Fruit fly (Drosophila melanogaster) whole organism, embryonic: ENCODE results near the gene S-Lap4.

Experiments used
- Awh ChIP-seq: fragments of 200-800 bp; sonication (Bioruptor generic); IDR thresholded peaks from 2 replicates; pipeline ENCODE4, ENCODE4 v1.3.6; 2022; ENCODE audit warnings: missing biosample characterization, missing genetic modification characterization
- Blimp-1 ChIP-seq: fragments of 200-800 bp; sonication (Bioruptor generic); optimal IDR thresholded peaks from 3 replicates; lab custom pipeline; 2018; ENCODE audit warnings: missing biosample characterization, missing genetic modification characterization, mild to moderate bottlenecking, moderate library complexity, missing genetic modification reagents
- CG10209 ChIP-seq: fragments of 200-800 bp; sonication (Bioruptor generic); optimal IDR thresholded peaks from 3 replicates; lab custom pipeline; 2017; ENCODE audit warnings: missing biosample characterization, mild to moderate bottlenecking, missing genetic modification characterization, missing genetic modification reagents
- CG11504 ChIP-seq: fragments of 200-800 bp; sonication (Bioruptor generic); optimal IDR thresholded peaks from 3 replicates; lab custom pipeline; 2019; ENCODE audit warnings: missing biosample characterization, mild to moderate bottlenecking, missing genetic modification characterization, moderate library complexity
- CG1233 ChIP-seq: fragments of 200-800 bp; sonication (Bioruptor generic); optimal IDR thresholded peaks from 4 replicates; lab custom pipeline; 2018; ENCODE audit warnings: missing biosample characterization, mild to moderate bottlenecking, missing genetic modification characterization
- CG14050 ChIP-seq: fragments of 200-800 bp; sonication (Bioruptor generic); IDR thresholded peaks from 3 replicates; pipeline ENCODE4 v1.3.6; 2022; ENCODE audit warnings: missing biosample characterization, missing genetic modification characterization
- CG15011 ChIP-seq: fragments of 200-800 bp; sonication (Bioruptor generic); optimal IDR thresholded peaks from 3 replicates; lab custom pipeline; 2018; ENCODE audit warnings: missing biosample characterization, mild to moderate bottlenecking, missing genetic modification characterization
- CG15269 ChIP-seq: fragments of 200-800 bp; sonication (Bioruptor generic); optimal IDR thresholded peaks from 2 replicates; lab custom pipeline; 2018; ENCODE audit warnings: missing biosample characterization, mild to moderate bottlenecking, missing genetic modification characterization, moderate library complexity
- CG16863 ChIP-seq: fragments of 200-800 bp; sonication (Bioruptor generic); optimal IDR thresholded peaks from 3 replicates; lab custom pipeline; 2016; ENCODE audit warnings: missing biosample characterization, missing genetic modification characterization
- CG18599 ChIP-seq: fragments of 200-800 bp; sonication (Bioruptor generic); optimal IDR thresholded peaks from 3 replicates; lab custom pipeline; 2017; ENCODE audit warnings: missing biosample characterization, missing genetic modification characterization, mild to moderate bottlenecking, moderate library complexity, missing genetic modification reagents
- CG2120 ChIP-seq: fragments of 200-800 bp; sonication (Bioruptor generic); optimal IDR thresholded peaks from 3 replicates; lab custom pipeline; 2016; ENCODE audit warnings: missing biosample characterization, missing genetic modification characterization
- CG2678 ChIP-seq: fragments of 200-800 bp; sonication (Bioruptor generic); optimal IDR thresholded peaks from 3 replicates; lab custom pipeline; 2019; ENCODE audit warnings: missing biosample characterization, mild to moderate bottlenecking, missing genetic modification characterization, moderate library complexity
- CG2712 ChIP-seq: fragments of 200-800 bp; optimal IDR thresholded peaks from 3 replicates; lab custom pipeline; 2019; ENCODE audit warnings: missing biosample characterization, mild to moderate bottlenecking, missing genetic modification characterization, moderate library complexity
- CG31365 ChIP-seq: fragments of 200-800 bp; sonication (Bioruptor generic); optimal IDR thresholded peaks from 2 replicates; lab custom pipeline; 2018; ENCODE audit warnings: missing biosample characterization, mild to moderate bottlenecking, missing genetic modification characterization
- CG3281 ChIP-seq: fragments of 200-800 bp; sonication (Bioruptor generic); optimal IDR thresholded peaks from 3 replicates; lab custom pipeline; 2017; ENCODE audit warnings: missing biosample characterization, mild to moderate bottlenecking, missing genetic modification characterization
- CG3847 ChIP-seq: fragments of 200-800 bp; sonication (Bioruptor generic); IDR thresholded peaks from 2 replicates; pipeline ENCODE4 v1.3.6; 2022; ENCODE audit warnings: missing biosample characterization, missing genetic modification characterization
- CG4820 ChIP-seq: fragments of 200-800 bp; sonication (Bioruptor generic); optimal IDR thresholded peaks from 3 replicates; lab custom pipeline; 2016; ENCODE audit warnings: missing biosample characterization, missing genetic modification characterization
- CG6272 ChIP-seq: fragments of 200-800 bp; sonication (Bioruptor generic); IDR thresholded peaks from 2 replicates; pipeline ENCODE4 v1.3.6; 2022; ENCODE audit warnings: missing biosample characterization, missing genetic modification characterization
- CG7556 ChIP-seq: fragments of 200-800 bp; sonication (Bioruptor generic); optimal IDR thresholded peaks from 2 replicates; lab custom pipeline; 2017; ENCODE audit warnings: missing biosample characterization, mild to moderate bottlenecking, missing genetic modification characterization
- CG7839 ChIP-seq: fragments of 200-800 bp; sonication (Bioruptor generic); optimal IDR thresholded peaks from 3 replicates; lab custom pipeline; 2018; ENCODE audit warnings: missing biosample characterization, mild to moderate bottlenecking, missing genetic modification characterization, moderate library complexity
- CG9727 ChIP-seq: fragments of 200-800 bp; sonication (Bioruptor generic); optimal IDR thresholded peaks from 3 replicates; lab custom pipeline; 2017; ENCODE audit warnings: missing biosample characterization, mild to moderate bottlenecking, missing genetic modification characterization
- CG9932 ChIP-seq: fragments of 200-800 bp; sonication (Bioruptor generic); IDR thresholded peaks from 2 replicates; pipeline ENCODE4 v1.3.6; 2022; ENCODE audit warnings: missing biosample characterization, missing genetic modification characterization
- Camta ChIP-seq: fragments of 200-800 bp; sonication (Bioruptor generic); optimal IDR thresholded peaks from 2 replicates; lab custom pipeline; 2016; ENCODE audit warnings: missing biosample characterization, missing genetic modification characterization
- Dbx ChIP-seq: fragments of 200-800 bp; sonication (Bioruptor generic); IDR thresholded peaks from 3 replicates; pipeline ENCODE4 v1.3.6; 2022; ENCODE audit warnings: missing biosample characterization, missing genetic modification characterization
- Fer3 ChIP-seq: fragments of 200-800 bp; sonication (Bioruptor generic); optimal IDR thresholded peaks from 2 replicates; lab custom pipeline; 2018; ENCODE audit warnings: missing biosample characterization, mild to moderate bottlenecking, missing genetic modification characterization, moderate library complexity
- HHEX ChIP-seq: fragments of 200-800 bp; sonication (Bioruptor generic); optimal IDR thresholded peaks from 3 replicates; lab custom pipeline; 2017; ENCODE audit warnings: missing biosample characterization, mild to moderate bottlenecking, missing genetic modification characterization, missing genetic modification reagents
- Hmr ChIP-seq: fragments of 200-800 bp; sonication (Bioruptor generic); optimal IDR thresholded peaks from 3 replicates; lab custom pipeline; 2017; ENCODE audit warnings: mild to moderate bottlenecking, missing biosample characterization, missing genetic modification reagents, missing genetic modification characterization
- Meics ChIP-seq: fragments of 200-800 bp; sonication (Bioruptor generic); optimal IDR thresholded peaks from 2 replicates; lab custom pipeline; 2017; ENCODE audit warnings: missing biosample characterization, mild to moderate bottlenecking, missing genetic modification characterization
- NC2β ChIP-seq: fragments of 200-800 bp; sonication (Bioruptor generic); optimal IDR thresholded peaks from 2 replicates; lab custom pipeline; 2016; ENCODE audit warnings: missing biosample characterization, missing genetic modification characterization
- NFAT ChIP-seq: fragments of 200-800 bp; sonication (Bioruptor generic); IDR thresholded peaks from 2 replicates; pipeline ENCODE4 v1.3.6; 2022; ENCODE audit warnings: missing biosample characterization, missing genetic modification characterization
- Nf-YC ChIP-seq: fragments of 200-800 bp; optimal IDR thresholded peaks from 3 replicates; lab custom pipeline; 2019; ENCODE audit warnings: missing biosample characterization, mild to moderate bottlenecking, missing genetic modification characterization, moderate library complexity
- Usf ChIP-seq: fragments of 200-800 bp; sonication (Bioruptor generic); optimal IDR thresholded peaks from 2 replicates; lab custom pipeline; 2017; ENCODE audit warnings: missing genotype, missing biosample characterization, missing genetic modification characterization
- ara ChIP-seq: fragments of 200-800 bp; sonication (Bioruptor generic); IDR thresholded peaks from 2 replicates; pipeline ENCODE4 v1.3.6; 2022; ENCODE audit warnings: missing biosample characterization, missing genetic modification characterization
- ase ChIP-seq: fragments of 200-800 bp; sonication (Bioruptor generic); IDR thresholded peaks from 3 replicates; pipeline ENCODE4 v1.3.6; 2022; ENCODE audit warnings: missing biosample characterization, missing genetic modification characterization
- cato ChIP-seq: fragments of 200-800 bp; sonication (Bioruptor generic); optimal IDR thresholded peaks from 2 replicates; lab custom pipeline; 2016; ENCODE audit warnings: missing biosample characterization, missing genetic modification characterization, borderline replicate concordance
- disco-r ChIP-seq: fragments of 200-800 bp; sonication (Bioruptor generic); optimal IDR thresholded peaks from 2 replicates; lab custom pipeline; 2016; ENCODE audit warnings: missing biosample characterization, missing genetic modification characterization
- dmrt99B ChIP-seq: fragments of 200-800 bp; sonication (Bioruptor generic); optimal IDR thresholded peaks from 2 replicates; lab custom pipeline; 2018; ENCODE audit warnings: missing biosample characterization, mild to moderate bottlenecking, missing genetic modification characterization, moderate library complexity
- dysf ChIP-seq: fragments of 200-800 bp; sonication (Bioruptor generic); IDR thresholded peaks from 3 replicates; pipeline ENCODE4 v1.3.6; 2022; ENCODE audit warnings: missing biosample characterization, missing genetic modification characterization
- fd102C ChIP-seq: fragments of 200-800 bp; sonication (Bioruptor generic); optimal IDR thresholded peaks from 2 replicates; lab custom pipeline; 2018; ENCODE audit warnings: missing biosample characterization, mild to moderate bottlenecking, missing genetic modification characterization, moderate library complexity
- gem ChIP-seq: fragments of 200-800 bp; sonication (Bioruptor generic); optimal IDR thresholded peaks from 2 replicates; lab custom pipeline; 2019; ENCODE audit warnings: missing biosample characterization, mild to moderate bottlenecking, missing genetic modification characterization, moderate library complexity
- hth ChIP-seq: fragments of >200 bp; optimal IDR thresholded peaks from 2 replicates; lab custom pipeline; 2017; ENCODE audit warnings: inconsistent platforms
- ind ChIP-seq: fragments of 200-800 bp; sonication (Bioruptor generic); optimal IDR thresholded peaks from 3 replicates; lab custom pipeline; 2016; ENCODE audit warnings: missing biosample characterization, missing genetic modification characterization
- kni ChIP-seq: fragments of 200-800 bp; sonication (Bioruptor generic); optimal IDR thresholded peaks from 3 replicates; lab custom pipeline; 2017; ENCODE audit warnings: mild to moderate bottlenecking, missing biosample characterization, missing genetic modification reagents, missing genetic modification characterization
- lilli ChIP-seq: fragments of 200-800 bp; sonication (Bioruptor generic); optimal IDR thresholded peaks from 3 replicates; lab custom pipeline; 2016; ENCODE audit warnings: missing biosample characterization, missing genetic modification characterization
- scrt ChIP-seq: fragments of 200-800 bp; sonication (Bioruptor generic); optimal IDR thresholded peaks from 2 replicates; lab custom pipeline; 2018; ENCODE audit warnings: missing biosample characterization, mild to moderate bottlenecking, missing genetic modification characterization, moderate library complexity
- sisA ChIP-seq: fragments of 200-800 bp; sonication (Bioruptor generic); IDR thresholded peaks from 2 replicates; pipeline ENCODE4 v1.3.6; 2022; ENCODE audit warnings: missing biosample characterization, missing genetic modification characterization
- slbo ChIP-seq: fragments of 200-800 bp; sonication (Bioruptor generic); IDR thresholded peaks from 2 replicates; pipeline ENCODE4 v1.3.6; 2022; ENCODE audit warnings: missing biosample characterization, missing genetic modification characterization
- twi ChIP-seq: fragments of 200-800 bp; optimal IDR thresholded peaks from 2 replicates; lab custom pipeline; 2019; ENCODE audit warnings: missing biosample characterization, mild to moderate bottlenecking, missing genetic modification characterization, moderate library complexity
- unpg ChIP-seq: fragments of 200-800 bp; sonication (Bioruptor generic); optimal IDR thresholded peaks from 3 replicates; lab custom pipeline; 2018; ENCODE audit warnings: missing biosample characterization, mild to moderate bottlenecking, missing genetic modification characterization, moderate library complexity
- usp ChIP-seq: fragments of >200 bp; optimal IDR thresholded peaks from 2 replicates; lab custom pipeline; 2017; ENCODE audit warnings: missing biosample characterization, missing genetic modification characterization

The S-Lap4 gene

DNA sequence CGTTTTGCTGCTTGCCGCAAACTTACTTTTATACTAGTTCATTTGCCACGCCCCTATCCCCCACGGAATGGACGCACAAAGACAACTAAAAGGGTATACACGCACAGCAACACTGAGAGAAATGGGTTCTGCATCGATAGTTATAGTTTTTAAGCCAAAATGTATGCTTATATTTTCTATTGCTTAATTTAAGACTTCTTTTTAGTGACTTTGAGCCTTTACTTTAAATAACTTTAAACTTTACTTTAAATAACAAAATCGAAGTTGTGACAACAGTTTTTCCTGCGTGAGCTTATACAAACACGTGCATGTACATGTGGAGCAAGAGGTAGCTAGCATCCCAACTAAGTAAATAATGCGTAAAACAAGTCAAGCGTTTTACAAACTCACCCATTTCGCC lies 8.2 kb upstream of the S-Lap4 start:
- TF ChIP-seq twi = no peak
- TF ChIP-seq Fer3 = peak; percentile 28
- peak; percentile 25 for TF ChIP-seq lilli
- no peak for TF ChIP-seq CG4820 (GFP tag; lab: Kevin White, UChicago)
- no peak for TF ChIP-seq usp (GFP tag; lab: Kevin White, UChicago)
- peak; percentile 49 for TF ChIP-seq gem (tag; lab: Kevin White, UChicago)
- no peak for TF ChIP-seq kni (GFP tag; lab: Kevin White, UChicago)
- TF ChIP-seq fd102C (GFP tag; lab: Kevin White, UChicago) = no peak
- TF ChIP-seq CG1233 = no peak
- TF ChIP-seq hth (lab: Kevin White, UChicago) = no peak
- peak; percentile 9 for TF ChIP-seq HHEX (GFP tag; lab: Kevin White, UChicago)
- TF ChIP-seq CG2120 (GFP tag; lab: Kevin White, UChicago) = peak; percentile 55
- no peak for TF ChIP-seq NC2β (GFP tag; lab: Kevin White, UChicago)
- no peak for TF ChIP-seq Camta (GFP tag; lab: Kevin White, UChicago)
- TF ChIP-seq dmrt99B (tag; lab: Kevin White, UChicago) = peak; percentile 41
- TF ChIP-seq CG15011 = peak; percentile 1
- TF ChIP-seq unpg = peak; percentile 26
- TF ChIP-seq sisA (GFP tag; lab: Robert Waterston, UW) = 0 out of 2 replicates have a peak, but pooled peaks have one; percentile 27
- peak; percentile 75 for TF ChIP-seq CG18599 (GFP tag; lab: Kevin White, UChicago)
- TF ChIP-seq ind (GFP tag; lab: Kevin White, UChicago) = peak; percentile 14
- peak; percentile 16 for TF ChIP-seq scrt (GFP tag; lab: Kevin White, UChicago)
- TF ChIP-seq CG7839 (tag; lab: Kevin White, UChicago) = peak; percentile 33
- TF ChIP-seq Dbx (GFP tag; lab: Robert Waterston, UW) = peak; percentile 56; the same call in 1 of the 3 replicates
- peak; percentile 51 for TF ChIP-seq CG11504 (tag; lab: Kevin White, UChicago)
- 0 out of 2 replicates have a peak, but pooled peaks have one; percentile 7 for TF ChIP-seq CG6272 (GFP tag; lab: Robert Waterston, UW)
- TF ChIP-seq Usf = no peak
- 0 out of 2 replicates have a peak, but pooled peaks have one; percentile 5 for TF ChIP-seq CG3847 (GFP tag; lab: Robert Waterston, UW)
- TF ChIP-seq CG14050 = no peak
- peak; percentile 31 for TF ChIP-seq CG7556 (GFP tag; lab: Kevin White, UChicago)
- TF ChIP-seq dysf (GFP tag; lab: Robert Waterston, UW) = 0 out of 3 replicates have a peak, but pooled peaks have one; percentile 39
- no peak for TF ChIP-seq Nf-YC (tag; lab: Kevin White, UChicago)
- peak; percentile 60 for TF ChIP-seq CG2678 (tag; lab: Kevin White, UChicago)
- peak; percentile 34; the same call in 1 of the 2 replicates for TF ChIP-seq CG9932 (GFP tag; lab: Robert Waterston, UW)
- no peak for TF ChIP-seq NFAT
- TF ChIP-seq CG9727 (GFP tag; lab: Kevin White, UChicago) = peak; percentile 20
- peak; percentile 53 for TF ChIP-seq slbo (GFP tag; lab: Robert Waterston, UW)
- TF ChIP-seq Hmr = peak; percentile 49
- peak; percentile 39 for TF ChIP-seq CG15269
- peak; percentile 35 for TF ChIP-seq CG3281 (GFP tag; lab: Kevin White, UChicago)
- no peak for TF ChIP-seq CG16863 (GFP tag; lab: Kevin White, UChicago)
- TF ChIP-seq ara = 0 out of 2 replicates have a peak, but pooled peaks have one; percentile 17
- TF ChIP-seq disco-r (GFP tag; lab: Kevin White, UChicago) = no peak
- peak; percentile 5 for TF ChIP-seq CG10209 (GFP tag; lab: Kevin White, UChicago)
- peak; percentile 48 for TF ChIP-seq Meics (GFP tag; lab: Kevin White, UChicago)
- TF ChIP-seq cato (GFP tag; lab: Kevin White, UChicago) = no peak
- 0 out of 2 replicates have a peak, but pooled peaks have one; percentile 45 for TF ChIP-seq Awh
- no peak for TF ChIP-seq CG31365
- TF ChIP-seq CG2712 (tag; lab: Kevin White, UChicago) = peak; percentile 17
- TF ChIP-seq Blimp-1 (GFP tag; lab: Kevin White, UChicago) = no peak
- no peak for TF ChIP-seq ase (GFP tag; lab: Robert Waterston, UW)
